Worm (Caenorhabditis elegans) whole organism, late embryonic: ENCODE results near the gene T16G12.4.

Experiments
- F13H6.1 ChIP-seq: sonication (generic microtip); optimal IDR thresholded peaks from 2 replicates; lab custom pipeline; 2016; ENCODE audit warnings: missing genetic modification characterization, missing compliant biosample characterization
- K02D7.2 ChIP-seq: sonication (generic microtip); optimal IDR thresholded peaks from 2 replicates; lab custom pipeline; 2017; ENCODE audit warnings: mild to moderate bottlenecking, missing genetic modification characterization, missing compliant biosample characterization
- K09A11.1 ChIP-seq: sonication (generic microtip); optimal IDR thresholded peaks from 2 replicates; lab custom pipeline; 2017; ENCODE audit warnings: antibody characterized with exemption, mild to moderate bottlenecking, missing genetic modification characterization, missing compliant biosample characterization; ENCODE audit not compliant: insufficient read depth
- T23F11.4 ChIP-seq: fragments of 200-800 bp; sonication (Bioruptor generic); optimal IDR thresholded peaks from 2 replicates; lab custom pipeline; 2018; ENCODE audit warnings: mild to moderate bottlenecking, missing genetic modification characterization, missing compliant biosample characterization
- Y22D7AL.16 ChIP-seq: sonication (generic microtip); optimal IDR thresholded peaks from 2 replicates; lab custom pipeline; 2016; ENCODE audit warnings: missing genetic modification characterization, missing compliant biosample characterization
- ahr-1 ChIP-seq: sonication (generic microtip); optimal IDR thresholded peaks from 2 replicates; lab custom pipeline; 2016; ENCODE audit warnings: missing genetic modification characterization, missing compliant biosample characterization
- ama-1 ChIP-seq: fragments of 150-350 bp; optimal IDR thresholded peaks from 2 replicates; lab custom pipeline; 2014
- ceh-14 ChIP-seq: sonication (generic microtip); optimal IDR thresholded peaks from 2 replicates; lab custom pipeline; 2016; ENCODE audit warnings: missing genotype, missing genetic modification characterization, missing compliant biosample characterization
- ceh-19 ChIP-seq: fragments of 200-800 bp; sonication (Bioruptor generic); optimal IDR thresholded peaks from 2 replicates; lab custom pipeline; 2018; ENCODE audit warnings: mild to moderate bottlenecking, missing genetic modification characterization, missing compliant biosample characterization
- ceh-2 ChIP-seq: sonication (generic microtip); optimal IDR thresholded peaks from 2 replicates; lab custom pipeline; 2016; ENCODE audit warnings: missing genotype, missing genetic modification characterization, missing compliant biosample characterization
- ceh-24 ChIP-seq: sonication (generic microtip); optimal IDR thresholded peaks from 2 replicates; lab custom pipeline; 2016; ENCODE audit warnings: mild to moderate bottlenecking, missing genetic modification characterization, missing compliant biosample characterization
- ceh-31 ChIP-seq: sonication (generic microtip); optimal IDR thresholded peaks from 2 replicates; lab custom pipeline; 2016; ENCODE audit warnings: missing genetic modification characterization, missing compliant biosample characterization
- ceh-34 ChIP-seq: sonication (generic microtip); optimal IDR thresholded peaks from 2 replicates; lab custom pipeline; 2016; ENCODE audit warnings: mild to moderate bottlenecking, missing genetic modification characterization, missing compliant biosample characterization
- ceh-45 ChIP-seq: fragments of 200-800 bp; sonication (Bioruptor generic); IDR thresholded peaks from 2 replicates; pipeline ENCODE4 v1.3.6; 2022; ENCODE audit warnings: missing genetic modification reagents, missing genetic modification characterization, missing compliant biosample characterization
- ceh-48 ChIP-seq: sonication (generic microtip); optimal IDR thresholded peaks from 2 replicates; lab custom pipeline; 2016; ENCODE audit warnings: missing genetic modification characterization, inconsistent platforms, missing compliant biosample characterization
- ceh-9 ChIP-seq: sonication (generic microtip); optimal IDR thresholded peaks from 2 replicates; lab custom pipeline; 2016; ENCODE audit warnings: mild to moderate bottlenecking, missing genetic modification characterization, inconsistent platforms, missing compliant biosample characterization
- dmd-4 ChIP-seq: sonication (generic microtip); optimal IDR thresholded peaks from 2 replicates; lab custom pipeline; 2016; ENCODE audit warnings: borderline replicate concordance, missing genetic modification characterization, missing compliant biosample characterization
- dve-1 ChIP-seq: sonication (generic microtip); optimal IDR thresholded peaks from 2 replicates; lab custom pipeline; 2017; ENCODE audit warnings: antibody characterized with exemption, mild to moderate bottlenecking, missing genetic modification characterization, missing compliant biosample characterization
- elt-4 ChIP-seq: sonication (generic microtip); optimal IDR thresholded peaks from 2 replicates; lab custom pipeline; 2016; ENCODE audit warnings: missing genetic modification characterization, missing compliant biosample characterization
- eyg-1 ChIP-seq: sonication (generic microtip); optimal IDR thresholded peaks from 2 replicates; lab custom pipeline; 2016; ENCODE audit warnings: missing genotype, missing genetic modification characterization, missing compliant biosample characterization
- fax-1 ChIP-seq: sonication (generic microtip); optimal IDR thresholded peaks from 2 replicates; lab custom pipeline; 2016; ENCODE audit warnings: missing genotype, missing genetic modification characterization, missing compliant biosample characterization
- fkh-10 ChIP-seq: fragments of 150-350 bp; optimal IDR thresholded peaks from 2 replicates; lab custom pipeline; 2014; ENCODE audit warnings: missing biosample characterization, missing genetic modification reagents, missing genetic modification characterization
- fkh-6 ChIP-seq: sonication (generic microtip); optimal IDR thresholded peaks from 2 replicates; lab custom pipeline; 2016; ENCODE audit warnings: missing genetic modification characterization, missing compliant biosample characterization
- gmeb-2 ChIP-seq: sonication (generic microtip); optimal IDR thresholded peaks from 2 replicates; lab custom pipeline; 2016; ENCODE audit warnings: missing genetic modification characterization, inconsistent platforms, missing compliant biosample characterization
- hlh-13 ChIP-seq: fragments of 200-800 bp; sonication (Bioruptor generic); optimal IDR thresholded peaks from 2 replicates; lab custom pipeline; 2018; ENCODE audit warnings: mild to moderate bottlenecking, missing genetic modification characterization, missing compliant biosample characterization
- hlh-30 ChIP-seq: sonication (generic microtip); optimal IDR thresholded peaks from 2 replicates; lab custom pipeline; 2017; ENCODE audit warnings: antibody characterized with exemption, missing genetic modification characterization, missing compliant biosample characterization; ENCODE audit not compliant: insufficient read depth
- hlh-6 ChIP-seq: sonication (generic microtip); optimal IDR thresholded peaks from 2 replicates; lab custom pipeline; 2016; ENCODE audit warnings: missing genotype, missing genetic modification characterization, missing compliant biosample characterization
- hlh-8 ChIP-seq: sonication (generic microtip); optimal IDR thresholded peaks from 2 replicates; lab custom pipeline; 2016; ENCODE audit warnings: missing genotype, missing genetic modification characterization, missing compliant biosample characterization
- lin-11 ChIP-seq: fragments of 200-800 bp; sonication (Bioruptor generic); optimal IDR thresholded peaks from 2 replicates; lab custom pipeline; 2018; ENCODE audit warnings: mild to moderate bottlenecking, missing genetic modification characterization, missing compliant biosample characterization
- madf-2 ChIP-seq: sonication (generic microtip); optimal IDR thresholded peaks from 2 replicates; lab custom pipeline; 2017; ENCODE audit warnings: missing genetic modification characterization, missing compliant biosample characterization
- mec-3 ChIP-seq: sonication (generic microtip); optimal IDR thresholded peaks from 2 replicates; lab custom pipeline; 2016; ENCODE audit warnings: borderline replicate concordance, missing genetic modification characterization, missing compliant biosample characterization
- nhr-11 ChIP-seq: fragments of 150-350 bp; optimal IDR thresholded peaks from 2 replicates; lab custom pipeline; 2014; ENCODE audit warnings: missing biosample characterization, missing genetic modification characterization
- nhr-232 ChIP-seq: sonication (generic microtip); optimal IDR thresholded peaks from 2 replicates; lab custom pipeline; 2016; ENCODE audit warnings: missing genetic modification characterization, missing compliant biosample characterization
- npax-4 ChIP-seq: sonication (generic microtip); optimal IDR thresholded peaks from 2 replicates; lab custom pipeline; 2016; ENCODE audit warnings: missing genetic modification characterization, missing compliant biosample characterization
- odd-2 ChIP-seq: sonication (generic microtip); optimal IDR thresholded peaks from 2 replicates; lab custom pipeline; 2017; ENCODE audit warnings: antibody characterized with exemption, mild to moderate bottlenecking, missing genetic modification characterization, missing compliant biosample characterization
- pax-1 ChIP-seq: fragments of 150-350 bp; optimal IDR thresholded peaks from 2 replicates; lab custom pipeline; 2014; ENCODE audit warnings: missing biosample characterization, missing genetic modification characterization
- pha-2 ChIP-seq: sonication (generic microtip); optimal IDR thresholded peaks from 2 replicates; lab custom pipeline; 2017; ENCODE audit warnings: mild to moderate bottlenecking, missing genetic modification characterization, missing compliant biosample characterization
- pha-4 ChIP-seq: fragments of 150-350 bp; optimal IDR thresholded peaks from 2 replicates; lab custom pipeline; 2018; ENCODE audit warnings: missing biosample characterization, missing genetic modification reagents, missing genetic modification characterization
- pros-1 ChIP-seq: fragments of 150-350 bp; optimal IDR thresholded peaks from 2 replicates; lab custom pipeline; 2014; ENCODE audit warnings: missing biosample characterization, missing genetic modification reagents, missing genetic modification characterization
- ref-2 ChIP-seq: sonication (generic microtip); optimal IDR thresholded peaks from 2 replicates; lab custom pipeline; 2016; ENCODE audit warnings: missing genetic modification characterization, missing compliant biosample characterization
- rnt-1 ChIP-seq: sonication (generic microtip); optimal IDR thresholded peaks from 2 replicates; lab custom pipeline; 2016; ENCODE audit warnings: missing genetic modification characterization, missing compliant biosample characterization
- sdc-2 ChIP-seq: sonication (generic microtip); optimal IDR thresholded peaks from 2 replicates; lab custom pipeline; 2016; ENCODE audit warnings: missing genotype, missing genetic modification characterization, missing compliant biosample characterization
- sox-2 ChIP-seq: fragments of 200-800 bp; sonication (Bioruptor generic); IDR thresholded peaks from 2 replicates; pipeline ENCODE4 v1.3.6; 2022; ENCODE audit warnings: missing genetic modification reagents, missing genetic modification characterization, missing compliant biosample characterization
- sox-4 ChIP-seq: sonication (generic microtip); optimal IDR thresholded peaks from 2 replicates; lab custom pipeline; 2017; ENCODE audit warnings: mild to moderate bottlenecking, missing genetic modification characterization, inconsistent platforms, missing compliant biosample characterization
- tbx-2 ChIP-seq: sonication (generic microtip); optimal IDR thresholded peaks from 2 replicates; lab custom pipeline; 2016; ENCODE audit warnings: missing genetic modification characterization, missing compliant biosample characterization
- tbx-7 ChIP-seq: sonication (generic microtip); optimal IDR thresholded peaks from 2 replicates; lab custom pipeline; 2016; ENCODE audit warnings: missing genotype, missing genetic modification characterization, missing compliant biosample characterization
- unc-3 ChIP-seq, 2 experiments: fragments of 200-800 bp in 1 of 2; sonication (Bioruptor generic) in 1 of 2; sonication (generic microtip) in 1 of 2; conservative IDR thresholded peaks in 1 of 2; optimal IDR thresholded peaks in 1 of 2; 2 replicates each; pipeline versions ENCODE4 v1.3.6 to Lab custom; 2016 to 2022; ENCODE audit warnings: missing compliant biosample characterization in 2 of 2, missing genetic modification characterization in 2 of 2, missing genetic modification reagents in 1 of 2
- unc-42 ChIP-seq: sonication (generic microtip); optimal IDR thresholded peaks from 2 replicates; lab custom pipeline; 2016; ENCODE audit warnings: missing genotype, missing genetic modification characterization, missing compliant biosample characterization
- unc-55 ChIP-seq: sonication (generic microtip); optimal IDR thresholded peaks from 2 replicates; lab custom pipeline; 2017; ENCODE audit warnings: missing biosample characterization, missing genetic modification reagents, missing genetic modification characterization
- unc-86 ChIP-seq: sonication (generic microtip); optimal IDR thresholded peaks from 2 replicates; lab custom pipeline; 2016; ENCODE audit warnings: missing genetic modification characterization, missing compliant biosample characterization
- ztf-16 ChIP-seq: sonication (generic microtip); optimal IDR thresholded peaks from 2 replicates; lab custom pipeline; 2017; ENCODE audit warnings: missing genetic modification characterization, missing compliant biosample characterization

Gene T16G12.4

DNA sequence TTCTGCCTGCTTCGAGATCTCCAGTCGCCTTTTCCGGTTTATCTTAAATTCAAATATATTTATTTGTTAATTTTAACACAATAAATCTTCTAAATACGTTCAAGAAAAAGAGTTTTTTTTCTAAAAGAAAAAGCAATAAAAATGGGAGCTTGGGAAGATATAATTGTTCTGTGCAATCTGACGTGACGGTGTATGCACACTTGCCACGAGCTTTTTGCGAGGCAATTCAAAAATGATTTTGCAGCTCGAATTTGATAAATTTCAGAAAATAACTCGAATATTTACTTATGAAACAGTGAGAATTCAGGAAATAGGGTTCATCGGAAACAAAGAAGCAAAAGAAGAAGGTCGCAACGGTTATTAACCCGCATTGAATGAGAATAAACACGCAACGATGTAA, 35.5 kb downstream of the T16G12.4 start:
- TF ChIP-seq odd-2 (tag; lab: Kevin White, UChicago) (no peak), lin-11 (tag; lab: Kevin White, UChicago) (no peak), mec-3 (no peak)

DNA sequence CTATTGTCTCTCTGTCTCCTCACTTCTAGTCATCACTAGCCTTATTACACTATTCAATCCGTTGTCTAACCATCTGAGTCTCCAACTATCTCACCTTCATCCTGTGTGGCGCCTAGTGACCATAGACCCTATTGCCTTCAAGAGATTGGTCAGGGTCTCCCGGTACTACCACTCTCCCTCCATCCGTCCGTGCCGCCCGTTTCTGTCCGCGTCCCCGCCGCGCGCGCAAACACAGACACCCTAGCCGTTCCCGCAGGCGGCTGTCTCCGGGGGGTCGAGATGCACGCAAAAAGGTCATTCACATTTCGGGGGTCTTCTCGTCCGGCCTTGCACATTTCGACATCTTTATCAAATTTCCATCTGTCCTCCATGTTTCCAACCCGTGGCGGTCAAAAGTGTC, 36.9 kb downstream of the T16G12.4 start:
- peak; percentile 59 for TF ChIP-seq pha-2 (tag; lab: Kevin White, UChicago)
- TF ChIP-seq ama-1 (lab: Kevin White, UChicago) = no peak
- no peak for TF ChIP-seq ceh-45 (GFP tag; lab: Robert Waterston, UW)
- no peak for TF ChIP-seq ztf-16
- TF ChIP-seq fkh-6 = peak; percentile 17
- peak; percentile 15 for TF ChIP-seq ceh-48
- TF ChIP-seq ceh-2 (tag; lab: Kevin White, UChicago) = peak; percentile 2
- TF ChIP-seq K09A11.1 (tag; lab: Kevin White, UChicago) = no peak
- no peak for TF ChIP-seq dmd-4 (tag; lab: Kevin White, UChicago)
- no peak for TF ChIP-seq pax-1 (tag; lab: Kevin White, UChicago)
- TF ChIP-seq mec-3 = peak; percentile 2
- peak; percentile 66 for TF ChIP-seq ceh-31
- TF ChIP-seq Y22D7AL.16 (tag; lab: Kevin White, UChicago) = no peak
- TF ChIP-seq K02D7.2 (tag; lab: Kevin White, UChicago) = no peak
- TF ChIP-seq elt-4 (tag; lab: Kevin White, UChicago) = no peak
- TF ChIP-seq dve-1 (tag; lab: Kevin White, UChicago) = no peak
- no peak for TF ChIP-seq unc-42 (tag; lab: Kevin White, UChicago)
- no peak for TF ChIP-seq hlh-30
- TF ChIP-seq sdc-2 (tag; lab: Kevin White, UChicago) = peak; percentile 40
- TF ChIP-seq ceh-34 = peak; percentile 57
- no peak for TF ChIP-seq hlh-8 (tag; lab: Kevin White, UChicago)
- peak; percentile 60 for TF ChIP-seq tbx-2 (tag; lab: Kevin White, UChicago)
- TF ChIP-seq ahr-1 = no peak
- TF ChIP-seq hlh-13 = no peak
- TF ChIP-seq pros-1 (tag; lab: Kevin White, UChicago) = peak; percentile 26
- no peak for TF ChIP-seq odd-2 (tag; lab: Kevin White, UChicago)
- no peak for TF ChIP-seq fkh-10 (GFP tag; lab: Kevin White, UChicago)
- no peak for TF ChIP-seq sox-2 (GFP tag; lab: Robert Waterston, UW)
- no peak for TF ChIP-seq unc-86 (tag; lab: Kevin White, UChicago)
- peak; percentile 58 for TF ChIP-seq rnt-1 (tag; lab: Kevin White, UChicago)
- TF ChIP-seq ceh-19 (GFP tag; lab: Kevin White, UChicago) = no peak
- TF ChIP-seq T23F11.4 (GFP tag; lab: Kevin White, UChicago) = peak; percentile 53
- TF ChIP-seq gmeb-2 = no peak
- peak; percentile 57 for TF ChIP-seq F13H6.1 (tag; lab: Kevin White, UChicago)
- no peak for TF ChIP-seq tbx-7 (tag; lab: Kevin White, UChicago)
- TF ChIP-seq fax-1 (tag; lab: Kevin White, UChicago) = no peak
- peak; percentile 15 for TF ChIP-seq nhr-232 (tag; lab: Kevin White, UChicago)
- peak; percentile 11 for TF ChIP-seq sox-4 (tag; lab: Kevin White, UChicago)
- no peak for TF ChIP-seq unc-55 (GFP tag; lab: Kevin White, UChicago)
- TF ChIP-seq unc-3 (GFP tag; conservative IDR thresholded peaks at IDR 0.05; lab: Robert Waterston, UW) = no peak
- TF ChIP-seq unc-3 (tag; optimal IDR thresholded peaks at IDR 0.05; lab: Kevin White, UChicago) = no peak
- TF ChIP-seq ceh-24 (tag; lab: Kevin White, UChicago) = no peak
- peak; percentile 46 for TF ChIP-seq eyg-1 (tag; lab: Kevin White, UChicago)
- no peak for TF ChIP-seq ceh-14 (tag; lab: Kevin White, UChicago)
- no peak for TF ChIP-seq pha-4 (tag; lab: Kevin White, UChicago)
- peak; percentile 72 for TF ChIP-seq hlh-6 (tag; lab: Kevin White, UChicago)
- TF ChIP-seq madf-2 (tag; lab: Kevin White, UChicago) = peak; percentile 25
- TF ChIP-seq ref-2 (tag; lab: Kevin White, UChicago) = peak; percentile 73
- no peak for TF ChIP-seq nhr-11
- no peak for TF ChIP-seq npax-4 (tag; lab: Kevin White, UChicago)
- TF ChIP-seq ceh-9 (tag; lab: Kevin White, UChicago) = no peak
